Fruit fly (Drosophila melanogaster) whole organism, embryonic: ENCODE measurements around the gene CCDC53.

Experiments
- BEAF-32 ChIP-seq: fragments of 200-800 bp; sonication (Bioruptor generic); optimal IDR thresholded peaks from 3 replicates; lab custom pipeline; 2017; ENCODE audit warnings: missing biosample characterization, missing genetic modification characterization, mild to moderate bottlenecking, moderate library complexity, missing genetic modification reagents
- CG10366 ChIP-seq: fragments of 200-800 bp; sonication (Bioruptor generic); IDR thresholded peaks from 2 replicates; pipeline ENCODE4 v1.3.6; 2022; ENCODE audit warnings: missing biosample characterization, missing genetic modification characterization
- CG10654 ChIP-seq: fragments of 200-800 bp; sonication (Bioruptor generic); optimal IDR thresholded peaks from 2 replicates; lab custom pipeline; 2016; ENCODE audit warnings: missing biosample characterization, missing genetic modification characterization
- CG12071 ChIP-seq: fragments of 200-800 bp; sonication (Bioruptor generic); optimal IDR thresholded peaks from 3 replicates; lab custom pipeline; 2018; ENCODE audit warnings: missing biosample characterization, mild to moderate bottlenecking, missing genetic modification characterization
- CG12744 ChIP-seq: fragments of 200-800 bp; sonication (Bioruptor generic); optimal IDR thresholded peaks from 2 replicates; lab custom pipeline; 2016; ENCODE audit warnings: missing biosample characterization, missing genetic modification characterization
- CG13287 ChIP-seq: fragments of 200-800 bp; sonication (Bioruptor generic); IDR thresholded peaks from 2 replicates; pipeline ENCODE4 v1.3.6; 2022; ENCODE audit warnings: missing biosample characterization, missing genetic modification characterization; ENCODE audit not compliant: partially characterized antibody
- CG14014 ChIP-seq: fragments of 200-800 bp; sonication (Bioruptor generic); IDR thresholded peaks from 2 replicates; pipeline ENCODE4 v1.3.6; 2022; ENCODE audit warnings: missing biosample characterization, missing genetic modification characterization
- CG15269 ChIP-seq: fragments of 200-800 bp; sonication (Bioruptor generic); optimal IDR thresholded peaks from 2 replicates; lab custom pipeline; 2018; ENCODE audit warnings: missing biosample characterization, mild to moderate bottlenecking, missing genetic modification characterization, moderate library complexity
- CG1647 ChIP-seq: fragments of 200-800 bp; sonication (Bioruptor generic); optimal IDR thresholded peaks from 3 replicates; lab custom pipeline; 2016; ENCODE audit warnings: missing biosample characterization, missing genetic modification characterization
- CG16813 ChIP-seq: fragments of 200-800 bp; sonication (Bioruptor generic); IDR thresholded peaks from 3 replicates; pipeline ENCODE4 v1.3.6; 2022; ENCODE audit warnings: missing biosample characterization, missing genetic modification characterization; ENCODE audit not compliant: partially characterized antibody
- CG1792 ChIP-seq: fragments of 200-800 bp; sonication (Bioruptor generic); optimal IDR thresholded peaks from 2 replicates; lab custom pipeline; 2016; ENCODE audit warnings: missing biosample characterization, missing genetic modification characterization
- CG31388 ChIP-seq: fragments of 200-800 bp; sonication (Bioruptor generic); optimal IDR thresholded peaks from 2 replicates; lab custom pipeline; 2016; ENCODE audit warnings: missing biosample characterization, missing genetic modification characterization
- CG32772 ChIP-seq: fragments of 200-800 bp; sonication (Bioruptor generic); IDR thresholded peaks from 2 replicates; pipeline ENCODE4 v1.3.6; 2022; ENCODE audit warnings: missing biosample characterization, missing genetic modification characterization
- CG34224 ChIP-seq: fragments of 200-800 bp; sonication (Bioruptor generic); IDR thresholded peaks from 3 replicates; pipeline ENCODE4 v1.3.6; 2022; ENCODE audit warnings: missing biosample characterization, missing genetic modification characterization; ENCODE audit not compliant: partially characterized antibody
- CG6175 ChIP-seq: fragments of 200-800 bp; sonication (Bioruptor generic); IDR thresholded peaks from 3 replicates; pipeline ENCODE4 v1.3.6; 2022; ENCODE audit warnings: missing biosample characterization, missing genetic modification characterization
- CG6791 ChIP-seq: fragments of 200-800 bp; sonication (Bioruptor generic); IDR thresholded peaks from 3 replicates; pipeline ENCODE4 v1.3.6; 2022; ENCODE audit warnings: missing biosample characterization, missing genetic modification characterization; ENCODE audit not compliant: partially characterized antibody
- CG7786 ChIP-seq: fragments of 200-800 bp; sonication (Bioruptor generic); optimal IDR thresholded peaks from 2 replicates; lab custom pipeline; 2016; ENCODE audit warnings: missing biosample characterization, missing genetic modification characterization
- CG7987 ChIP-seq: fragments of 200-800 bp; sonication (Bioruptor generic); optimal IDR thresholded peaks from 2 replicates; lab custom pipeline; 2018; ENCODE audit warnings: missing biosample characterization, mild to moderate bottlenecking, missing genetic modification characterization, moderate library complexity
- CG8765 ChIP-seq: fragments of 200-800 bp; sonication (Bioruptor generic); IDR thresholded peaks from 2 replicates; pipeline ENCODE4 v1.3.6; 2022; ENCODE audit warnings: missing biosample characterization, missing genetic modification characterization
- Dll ChIP-seq: fragments of 200-800 bp; sonication (Bioruptor generic); IDR thresholded peaks from 4 replicates; pipeline ENCODE4 v1.3.6; 2022; ENCODE audit warnings: missing biosample characterization, missing genetic modification characterization; ENCODE audit not compliant: partially characterized antibody
- Doc3 ChIP-seq: fragments of 200-800 bp; sonication (Bioruptor generic); IDR thresholded peaks from 3 replicates; pipeline ENCODE4 v1.3.6; 2022; ENCODE audit warnings: missing biosample characterization, missing genetic modification characterization; ENCODE audit not compliant: partially characterized antibody
- Dp ChIP-seq: fragments of 200-800 bp; sonication (Bioruptor generic); optimal IDR thresholded peaks from 2 replicates; lab custom pipeline; 2018; ENCODE audit warnings: missing biosample characterization, mild to moderate bottlenecking, missing genetic modification characterization, moderate library complexity
- Dref ChIP-seq: fragments of 200-800 bp; sonication (Bioruptor generic); IDR thresholded peaks from 2 replicates; pipeline ENCODE4 v1.3.6; 2022; ENCODE audit warnings: missing biosample characterization, missing genetic modification characterization
- E2f2 ChIP-seq: fragments of 200-800 bp; sonication (Bioruptor generic); IDR thresholded peaks from 2 replicates; pipeline ENCODE4 v1.3.6; 2022; ENCODE audit warnings: missing biosample characterization, missing genetic modification characterization
- Hey ChIP-seq: fragments of 200-800 bp; sonication (Bioruptor generic); optimal IDR thresholded peaks from 3 replicates; lab custom pipeline; 2018; ENCODE audit warnings: missing biosample characterization, mild to moderate bottlenecking, missing genetic modification characterization
- Hr51 ChIP-seq, 2 experiments: fragments of 200-800 bp; sonication (Bioruptor generic); optimal IDR thresholded peaks; 2 replicates in 1 of 2; 3 replicates in 1 of 2; lab custom pipeline; 2016 to 2018; ENCODE audit warnings: missing biosample characterization in 2 of 2, missing genetic modification characterization in 2 of 2, mild to moderate bottlenecking in 1 of 2, moderate library complexity in 1 of 2
- MBD-R2 ChIP-seq: fragments of 200-800 bp; sonication (Bioruptor generic); IDR thresholded peaks from 2 replicates; pipeline ENCODE4 v1.3.6; 2022; ENCODE audit warnings: missing biosample characterization, missing genetic modification characterization
- MTF-1 ChIP-seq: fragments of 200-800 bp; sonication (Bioruptor generic); optimal IDR thresholded peaks from 2 replicates; lab custom pipeline; 2018; ENCODE audit warnings: missing biosample characterization, mild to moderate bottlenecking, missing genetic modification characterization, borderline replicate concordance
- NK7.1 ChIP-seq: fragments of 200-800 bp; sonication (Bioruptor generic); optimal IDR thresholded peaks from 3 replicates; lab custom pipeline; 2016; ENCODE audit warnings: missing biosample characterization, missing genetic modification characterization
- Opbp ChIP-seq: fragments of 200-800 bp; sonication (Bioruptor generic); IDR thresholded peaks from 3 replicates; pipeline ENCODE4 v1.3.6; 2022; ENCODE audit warnings: missing biosample characterization, missing genetic modification characterization; ENCODE audit not compliant: partially characterized antibody
- Sin3A ChIP-seq: fragments of >200 bp; optimal IDR thresholded peaks from 2 replicates; lab custom pipeline; 2018
- Sry-δ ChIP-seq: fragments of 200-800 bp; sonication (Bioruptor generic); optimal IDR thresholded peaks from 2 replicates; lab custom pipeline; 2016; ENCODE audit warnings: missing biosample characterization, missing genetic modification characterization
- Tbp ChIP-seq: fragments of >200 bp; optimal IDR thresholded peaks from 2 replicates; lab custom pipeline; 2018; ENCODE audit warnings: missing biosample characterization, missing genetic modification characterization
- amos ChIP-seq: fragments of 200-800 bp; sonication (Bioruptor generic); IDR thresholded peaks from 2 replicates; pipeline ENCODE4 v1.3.6; 2022; ENCODE audit warnings: missing biosample characterization, missing genetic modification characterization; ENCODE audit not compliant: partially characterized antibody
- chif ChIP-seq, 2 experiments: fragments of 200-800 bp; sonication (Bioruptor generic); optimal IDR thresholded peaks; 3 replicates each; lab custom pipeline; 2016; ENCODE audit warnings: missing biosample characterization in 2 of 2, missing genetic modification characterization in 2 of 2
- crp ChIP-seq, 2 experiments: fragments of 200-800 bp; sonication (Bioruptor generic); optimal IDR thresholded peaks; 2 replicates in 1 of 2; 3 replicates in 1 of 2; lab custom pipeline; 2017; ENCODE audit warnings: missing biosample characterization in 2 of 2, missing genetic modification characterization in 2 of 2, mild to moderate bottlenecking in 1 of 2, moderate library complexity in 1 of 2
- dan ChIP-seq: fragments of 200-800 bp; sonication (Bioruptor generic); IDR thresholded peaks from 2 replicates; pipeline ENCODE4 v1.3.6; 2022; ENCODE audit warnings: missing biosample characterization, missing genetic modification characterization
- emc ChIP-seq: fragments of 200-800 bp; sonication (Bioruptor generic); optimal IDR thresholded peaks from 2 replicates; lab custom pipeline; 2016; ENCODE audit warnings: missing biosample characterization, missing genetic modification characterization
- ems ChIP-seq: fragments of 200-800 bp; sonication (Bioruptor generic); optimal IDR thresholded peaks from 3 replicates; lab custom pipeline; 2016; ENCODE audit warnings: missing biosample characterization, missing genetic modification characterization
- fd3F ChIP-seq: fragments of 200-800 bp; sonication (Bioruptor generic); optimal IDR thresholded peaks from 2 replicates; lab custom pipeline; 2018; ENCODE audit warnings: missing biosample characterization, mild to moderate bottlenecking, missing genetic modification characterization, moderate library complexity
- lbe ChIP-seq: fragments of 200-800 bp; sonication (Bioruptor generic); optimal IDR thresholded peaks from 2 replicates; lab custom pipeline; 2016; ENCODE audit warnings: missing biosample characterization, mild to moderate bottlenecking, missing genetic modification characterization
- lola ChIP-seq, 3 experiments: fragments of >200 bp in 2 of 3; fragments of 200-800 bp in 1 of 3; sonication (Bioruptor generic) in 1 of 3; optimal IDR thresholded peaks; 2 replicates each; lab custom pipeline; 2017 to 2019; ENCODE audit warnings: missing biosample characterization in 3 of 3, missing genetic modification characterization in 3 of 3, mild to moderate bottlenecking in 1 of 3, moderate library complexity in 1 of 3
- nerfin-2 ChIP-seq: fragments of 200-800 bp; sonication (Bioruptor generic); IDR thresholded peaks from 2 replicates; pipeline ENCODE4 v1.3.6; 2022; ENCODE audit warnings: missing biosample characterization, missing genetic modification characterization; ENCODE audit not compliant: partially characterized antibody
- otp ChIP-seq: fragments of 200-800 bp; sonication (Bioruptor generic); IDR thresholded peaks from 3 replicates; pipeline ENCODE4, ENCODE4 v1.3.6; 2022; ENCODE audit warnings: missing biosample characterization, missing genetic modification characterization
- prd ChIP-seq, 3 experiments: fragments of >200 bp in 2 of 3; fragments of 200-800 bp in 1 of 3; sonication (Bioruptor generic) in 1 of 3; optimal IDR thresholded peaks in 2 of 3; IDR thresholded peaks in 1 of 3; 2 replicates in 2 of 3; 3 replicates in 1 of 3; pipeline versions ENCODE4 v1.3.6 to Lab custom; 2017 to 2022; ENCODE audit warnings: missing biosample characterization in 1 of 3, missing genetic modification characterization in 1 of 3
- pzg ChIP-seq: fragments of 200-800 bp; sonication (Bioruptor generic); optimal IDR thresholded peaks from 3 replicates; lab custom pipeline; 2018; ENCODE audit warnings: missing biosample characterization, mild to moderate bottlenecking, missing genetic modification characterization, moderate library complexity
- stwl ChIP-seq: fragments of 200-800 bp; sonication (Bioruptor generic); optimal IDR thresholded peaks from 3 replicates; lab custom pipeline; 2018; ENCODE audit warnings: missing biosample characterization, mild to moderate bottlenecking, missing genetic modification characterization, moderate library complexity
- tin ChIP-seq: fragments of 200-800 bp; sonication (Bioruptor generic); optimal IDR thresholded peaks from 3 replicates; lab custom pipeline; 2016; ENCODE audit warnings: missing biosample characterization, missing genetic modification characterization
- vnd ChIP-seq: fragments of 200-800 bp; sonication (Bioruptor generic); IDR thresholded peaks from 3 replicates; pipeline ENCODE4 v1.3.6; 2022; ENCODE audit warnings: missing biosample characterization, missing genetic modification characterization; ENCODE audit not compliant: partially characterized antibody

CCDC53 gene

DNA sequence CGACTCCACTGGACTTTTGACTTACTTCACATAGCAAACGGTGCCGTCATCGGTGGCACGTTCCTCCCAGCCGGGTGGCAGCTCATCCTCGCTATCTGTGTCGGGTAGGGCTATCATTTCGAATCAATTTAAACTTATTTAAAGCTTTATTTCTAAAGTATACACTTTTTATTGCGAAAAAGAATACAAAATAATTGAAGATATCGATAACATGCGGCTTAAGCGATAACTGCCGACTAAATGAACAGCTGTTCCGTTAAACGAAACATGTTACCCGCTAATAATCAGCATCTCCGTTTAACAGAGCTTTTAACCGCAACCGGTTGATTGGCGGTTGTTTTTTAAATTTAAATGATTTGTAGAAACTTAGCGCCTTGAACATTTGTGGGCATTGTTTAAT is 36.8 kb upstream of the CCDC53 start, which contains the start of gene Wwox (continued):
- peak; percentile 56; the same call in 2 of the 3 replicates for TF ChIP-seq Doc3 (GFP tag; lab: Robert Waterston, UW)
- no peak for TF ChIP-seq fd3F
- TF ChIP-seq amos (GFP tag; lab: Robert Waterston, UW) = peak; percentile 50; the same call in 1 of the 2 replicates
- no peak for TF ChIP-seq Hr51 (GFP tag; optimal IDR thresholded peaks at IDR 0.05; lab: Kevin White, UChicago)
- TF ChIP-seq CG31388 (GFP tag; lab: Kevin White, UChicago) = no peak
- peak; percentile 35; the same call in 2 of the 3 replicates for TF ChIP-seq Opbp
- no peak for TF ChIP-seq ems (GFP tag; lab: Kevin White, UChicago)
- no peak for TF ChIP-seq CG14014 (GFP tag; lab: Robert Waterston, UW)
- TF ChIP-seq CG12071 (GFP tag; lab: Kevin White, UChicago) = no peak
- TF ChIP-seq prd (optimal IDR thresholded peaks at IDR 0.05; lab: Kevin White, UChicago) = no peak
- TF ChIP-seq prd (GFP tag; IDR thresholded peaks at IDR 0.05; lab: Robert Waterston, UW) = no peak
- TF ChIP-seq vnd (GFP tag; lab: Robert Waterston, UW) = peak; percentile 28; the same call in 1 of the 3 replicates
- no peak for TF ChIP-seq dan (GFP tag; lab: Robert Waterston, UW)
- TF ChIP-seq CG7987 (GFP tag; lab: Kevin White, UChicago) = no peak
- no peak for TF ChIP-seq NK7.1 (GFP tag; lab: Kevin White, UChicago)
- TF ChIP-seq CG7786 (GFP tag; lab: Kevin White, UChicago) = no peak
- TF ChIP-seq CG15269 = peak; percentile 32
- TF ChIP-seq stwl (tag; lab: Kevin White, UChicago) = peak; percentile 22
- TF ChIP-seq Dp (GFP tag; lab: Kevin White, UChicago) = peak; percentile 77
- TF ChIP-seq CG6175 (GFP tag; lab: Robert Waterston, UW) = no peak
- TF ChIP-seq MBD-R2 (GFP tag; lab: Robert Waterston, UW) = peak; percentile 20; the same call in 1 of the 2 replicates
- TF ChIP-seq CG16813 (GFP tag; lab: Robert Waterston, UW) = peak; percentile 25; the same call in 1 of the 3 replicates
- TF ChIP-seq emc (GFP tag; lab: Kevin White, UChicago) = no peak
- no peak for TF ChIP-seq Hey (tag; lab: Kevin White, UChicago)
- TF ChIP-seq CG8765 (GFP tag; lab: Robert Waterston, UW) = no peak
- TF ChIP-seq Dll (GFP tag; lab: Robert Waterston, UW) = peak; percentile 78
- TF ChIP-seq CG32772 = no peak
- TF ChIP-seq lbe (GFP tag; lab: Kevin White, UChicago) = peak; percentile 41
- no peak for TF ChIP-seq CG1647 (GFP tag; lab: Kevin White, UChicago)
- TF ChIP-seq tin (GFP tag; lab: Kevin White, UChicago) = no peak
- TF ChIP-seq nerfin-2 (GFP tag; lab: Robert Waterston, UW) = peak; percentile 46; the same call in 1 of the 2 replicates
- no peak for TF ChIP-seq Tbp (GFP tag; lab: Kevin White, UChicago)
- TF ChIP-seq MTF-1 (GFP tag; lab: Kevin White, UChicago) = no peak
- TF ChIP-seq Sry-δ (GFP tag; lab: Kevin White, UChicago) = no peak
- no peak for TF ChIP-seq CG1792 (GFP tag; lab: Kevin White, UChicago)
- peak; percentile 54 for TF ChIP-seq Dref
- peak; percentile 39; the same call in 2 of the 3 replicates for TF ChIP-seq CG6791 (GFP tag; lab: Robert Waterston, UW)
- peak; percentile 83 for TF ChIP-seq CG13287 (GFP tag; lab: Robert Waterston, UW)
- TF ChIP-seq chif (GFP tag; optimal IDR thresholded peaks at IDR 0.05; lab: Kevin White, UChicago) = no peak
- TF ChIP-seq lola (GFP tag; optimal IDR thresholded peaks at IDR 0.05; lab: Kevin White, UChicago) = no peak
- TF ChIP-seq pzg (GFP tag; lab: Kevin White, UChicago) = peak; percentile 30
- TF ChIP-seq crp (GFP tag; optimal IDR thresholded peaks at IDR 0.05; lab: Kevin White, UChicago) = peak in 1 of 2 experiments; percentile 81
- TF ChIP-seq Sin3A (lab: Kevin White, UChicago) = no peak
- no peak for TF ChIP-seq CG12744 (GFP tag; lab: Kevin White, UChicago)
- TF ChIP-seq CG10366 (GFP tag; lab: Robert Waterston, UW) = no peak
- peak; percentile 53 for TF ChIP-seq BEAF-32 (GFP tag; lab: Kevin White, UChicago)
- peak; percentile 82 for TF ChIP-seq E2f2
- peak; percentile 83 for TF ChIP-seq CG34224 (GFP tag; lab: Robert Waterston, UW)
- no peak for TF ChIP-seq otp
- no peak for TF ChIP-seq CG10654
